Fruit fly (Drosophila melanogaster): ENCODE results near the gene CG6073.

Gene CG6073

dm6 chr3R:26189877-26190276 lies 1.3 kb upstream of the CG6073 start, which contains the start of gene CG34130:
CG34130 (minus strand) TSS chr3R:26189977.
- TF ChIP-seq Sin3A (optimal IDR thresholded peaks at IDR 0.05) = no peak
- TF ChIP-seq h (optimal IDR thresholded peaks at IDR 0.05) = no peak
- TF ChIP-seq insv (optimal IDR thresholded peaks at IDR 0.05) = no peak
- TF ChIP-seq ttk (optimal IDR thresholded peaks at IDR 0.05) = no peak

dm6 chr3R:26185201-26185688 lies 3.4 kb downstream of the CG6073 start, which contains the start of gene CG31086:
CG31086 (plus strand) TSS chr3R:26185251.
- no peak for TF ChIP-seq Myc (optimal IDR thresholded peaks at IDR 0.05)
- TF ChIP-seq ttk (optimal IDR thresholded peaks at IDR 0.05) = no peak
- no peak for TF ChIP-seq Sin3A (optimal IDR thresholded peaks at IDR 0.05)
- no peak for TF ChIP-seq insv (optimal IDR thresholded peaks at IDR 0.05)
- TF ChIP-seq h (optimal IDR thresholded peaks at IDR 0.05) = no peak
- TF ChIP-seq psq (optimal IDR thresholded peaks at IDR 0.05) = no peak

- TF ChIP-seq Myc (optimal IDR thresholded peaks at IDR 0.05) (no peak), insv (optimal IDR thresholded peaks at IDR 0.05) (no peak), psq (optimal IDR thresholded peaks at IDR 0.05) (no peak), Sin3A (optimal IDR thresholded peaks at IDR 0.05) (no peak), ttk (optimal IDR thresholded peaks at IDR 0.05) (no peak), h (optimal IDR thresholded peaks at IDR 0.05) (no peak)
Observed at dm6 chr3R:26181991-26182390, 6.6 kb downstream of the CG6073 start.

dm6 chr3R:26172040-26172439 lies 16.6 kb downstream of the CG6073 start:
- no peak for TF ChIP-seq insv (optimal IDR thresholded peaks at IDR 0.05)
- TF ChIP-seq ttk (optimal IDR thresholded peaks at IDR 0.05) = no peak
- no peak for TF ChIP-seq Myc (optimal IDR thresholded peaks at IDR 0.05)
- no peak for TF ChIP-seq Sin3A (optimal IDR thresholded peaks at IDR 0.05)
- TF ChIP-seq h (optimal IDR thresholded peaks at IDR 0.05) = no peak
- TF ChIP-seq psq (optimal IDR thresholded peaks at IDR 0.05) = no peak

- TF ChIP-seq insv (optimal IDR thresholded peaks at IDR 0.05) (no peak), Sin3A (optimal IDR thresholded peaks at IDR 0.05) (no peak), psq (optimal IDR thresholded peaks at IDR 0.05) (no peak)
Observed at dm6 chr3R:26170644-26171043, 18.0 kb downstream of the CG6073 start, which contains the start of gene CG31323. CG31323 (plus strand) TSS chr3R:26170847.

dm6 chr3R:26137189-26137588 lies 51.4 kb downstream of the CG6073 start:
- TF ChIP-seq ttk (optimal IDR thresholded peaks at IDR 0.05) (no peak), insv (optimal IDR thresholded peaks at IDR 0.05) (no peak)
